Worm (Caenorhabditis elegans) whole organism, L3 larva: ENCODE data around the gene nas-9.

ENCODE experiments used
- ceh-9 ChIP-seq: sonication (generic microtip); optimal IDR thresholded peaks from 2 replicates; lab custom pipeline; 2018; ENCODE audit warnings: missing biosample characterization, missing genetic modification characterization
- elt-3 ChIP-seq, 3 experiments: fragments of 150-350 bp in 1 of 3; sonication (generic microtip) in 2 of 3; optimal IDR thresholded peaks; 2 replicates in 2 of 3; 4 replicates in 1 of 3; lab custom pipeline; 2014 to 2017; ENCODE audit warnings: missing biosample characterization in 3 of 3, missing genetic modification characterization in 3 of 3
- nhr-25 ChIP-seq: sonication (generic microtip); optimal IDR thresholded peaks from 2 replicates; lab custom pipeline; 2017; ENCODE audit warnings: missing biosample characterization, missing genetic modification characterization
- nhr-77 ChIP-seq: fragments of 150-350 bp; optimal IDR thresholded peaks from 2 replicates; lab custom pipeline; 2014; ENCODE audit warnings: missing biosample characterization, missing genetic modification characterization
- zag-1 ChIP-seq: fragments of 150-350 bp; optimal IDR thresholded peaks from 2 replicates; lab custom pipeline; 2014; ENCODE audit warnings: missing biosample characterization, missing genetic modification characterization

DNA sequence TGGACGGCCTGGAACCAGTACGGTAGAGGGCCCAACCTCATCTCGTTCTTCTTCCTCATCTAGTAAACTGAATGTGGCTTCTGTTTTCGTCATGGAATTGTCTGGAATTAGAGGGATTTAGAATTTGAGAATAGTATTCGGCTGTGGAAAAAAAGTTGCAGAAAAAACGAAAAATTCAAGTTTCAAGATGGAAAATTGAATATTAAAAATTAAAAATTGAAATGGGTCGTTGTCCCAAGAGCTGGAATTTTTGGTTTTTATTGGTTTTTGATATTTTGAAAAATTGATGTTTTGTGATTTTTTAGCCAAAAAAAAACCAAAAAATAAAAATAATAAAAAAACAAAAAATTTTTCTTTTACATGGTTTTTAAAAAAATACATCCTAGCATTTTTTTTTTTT, 34.0 kb downstream of the nas-9 start, which contains the start of gene R02F11.3:
- no peak for TF ChIP-seq nhr-25 (tag; lab: Kevin White, UChicago)
- TF ChIP-seq zag-1 (tag; lab: Kevin White, UChicago) = no peak
- TF ChIP-seq nhr-77 (tag; lab: Kevin White, UChicago) = no peak
- TF ChIP-seq ceh-9 (tag; lab: Kevin White, UChicago) = no peak
- TF ChIP-seq elt-3 (tag; optimal IDR thresholded peaks at IDR 0.05; lab: Kevin White, UChicago) = no peak
